Worm (Caenorhabditis elegans): ENCODE measurements around the gene ZK1290.14.

- no peak for TF ChIP-seq C17E4.6 (GFP tag; IDR thresholded peaks at IDR 0.05)
- no peak for TF ChIP-seq dpl-1 (GFP tag; optimal IDR thresholded peaks at IDR 0.05)
- TF ChIP-seq F39B2.1 (GFP tag; IDR thresholded peaks at IDR 0.05): no peak
- no peak for TF ChIP-seq aptf-2 (GFP tag; conservative IDR thresholded peaks at IDR 0.05)
- TF ChIP-seq rcor-1 (GFP tag; IDR thresholded peaks at IDR 0.05): no peak
- no peak for TF ChIP-seq unc-62 (GFP tag; optimal IDR thresholded peaks at IDR 0.05)
- no peak for TF ChIP-seq ets-4 (GFP tag; optimal IDR thresholded peaks at IDR 0.05)
- TF ChIP-seq efl-1 (GFP tag; optimal IDR thresholded peaks at IDR 0.05): no peak
- no peak for TF ChIP-seq C06A6.2 (GFP tag; conservative IDR thresholded peaks at IDR 0.05)
- no peak for TF ChIP-seq sdz-38 (tag; optimal IDR thresholded peaks at IDR 0.05)
- TF ChIP-seq K12H6.12 (tag; optimal IDR thresholded peaks at IDR 0.05): no peak
- TF ChIP-seq hmg-1.2 (GFP tag; IDR thresholded peaks at IDR 0.05): no peak
- no peak for TF ChIP-seq cebp-1 (GFP tag; IDR thresholded peaks at IDR 0.05)
- no peak for TF ChIP-seq cebp-1 (tag; optimal IDR thresholded peaks at IDR 0.05)
These were observed 6.4 kb downstream of the ZK1290.14 start, which contains the start of gene tph-1 for ce11 chrII:7549035-7549434.
